Worm (Caenorhabditis elegans): ENCODE results near the gene F02E11.7.

F02E11.7 gene

ce11 chrII:3225200-3225599 lies 42.3 kb upstream of the F02E11.7 start, which contains the start of gene ZC239.16:
Gene ZC239.16, minus strand, starts transcription at chrII:3225319.
- no peak for TF ChIP-seq lin-32 (GFP tag; optimal IDR thresholded peaks at IDR 0.05)
- TF ChIP-seq blmp-1 (tag; optimal IDR thresholded peaks at IDR 0.05) = no peak
- no peak for TF ChIP-seq tbx-8 (GFP tag; optimal IDR thresholded peaks at IDR 0.05)
- no peak for TF ChIP-seq bed-3 (GFP tag; optimal IDR thresholded peaks at IDR 0.05)

ce11 chrII:3225780-3226179 lies 41.7 kb upstream of the F02E11.7 start, which contains the start of gene ZC239.17:
Gene ZC239.17, minus strand, starts transcription at chrII:3225880.
- TF ChIP-seq bed-3 (GFP tag; optimal IDR thresholded peaks at IDR 0.05) (no peak), mab-5 (tag; optimal IDR thresholded peaks at IDR 0.05) (no peak), ceh-83 (GFP tag; optimal IDR thresholded peaks at IDR 0.05) (no peak), tbx-8 (GFP tag; optimal IDR thresholded peaks at IDR 0.05) (no peak), ceh-39 (tag; optimal IDR thresholded peaks at IDR 0.05) (no peak), nhr-12 (tag; optimal IDR thresholded peaks at IDR 0.05) (no peak), sem-2 (GFP tag; optimal IDR thresholded peaks at IDR 0.05) (no peak), unc-120 (tag; optimal IDR thresholded peaks at IDR 0.05; ENCODE audit: poor library complexity, severe bottlenecking) (no peak), ham-2 (GFP tag; optimal IDR thresholded peaks at IDR 0.05) (no peak), flh-1 (GFP tag; optimal IDR thresholded peaks at IDR 0.05) (no peak), nhr-2 (tag; optimal IDR thresholded peaks at IDR 0.05) (no peak), M03D4.4 (tag; optimal IDR thresholded peaks at IDR 0.05) (no peak), zip-8 (tag; optimal IDR thresholded peaks at IDR 0.05) (no peak), snpc-4 (tag; optimal IDR thresholded peaks at IDR 0.05) (no peak), mep-1 (tag; optimal IDR thresholded peaks at IDR 0.05) (no peak), nhr-237 (tag; optimal IDR thresholded peaks at IDR 0.05) (no peak), mls-2 (tag; optimal IDR thresholded peaks at IDR 0.05) (no peak), cnd-1 (tag; optimal IDR thresholded peaks at IDR 0.05) (no peak), ces-1 (GFP tag; optimal IDR thresholded peaks at IDR 0.05) (no peak), nhr-76 (tag; optimal IDR thresholded peaks at IDR 0.05) (no peak)

- TF ChIP-seq unc-62 (GFP tag; optimal IDR thresholded peaks at IDR 0.05) (no peak), M03D4.4 (tag; optimal IDR thresholded peaks at IDR 0.05) (no peak), flh-1 (GFP tag; optimal IDR thresholded peaks at IDR 0.05) (no peak), ztf-11 (tag; optimal IDR thresholded peaks at IDR 0.05) (no peak), elt-1 (tag; optimal IDR thresholded peaks at IDR 0.05; ENCODE audit: borderline replicate concordance, insufficient read depth) (no peak), nhr-28 (tag; optimal IDR thresholded peaks at IDR 0.05) (no peak), mab-5 (tag; optimal IDR thresholded peaks at IDR 0.05) (no peak), ceh-83 (GFP tag; optimal IDR thresholded peaks at IDR 0.05) (no peak), tbx-8 (GFP tag; optimal IDR thresholded peaks at IDR 0.05) (no peak), lsy-2 (tag; optimal IDR thresholded peaks at IDR 0.05) (no peak)
Observed at ce11 chrII:3230422-3230821, 37.0 kb upstream of the F02E11.7 start, which contains the start of gene srh-297. Gene srh-297, minus strand, starts transcription at chrII:3230522.

ce11 chrII:3234725-3235124 lies 32.7 kb upstream of the F02E11.7 start, which contains the start of gene C17F4.8:
Gene C17F4.8, minus strand, starts transcription at chrII:3234825.
- no peak for TF ChIP-seq nhr-76 (tag; optimal IDR thresholded peaks at IDR 0.05)

ce11 chrII:3237038-3237521 lies 30.4 kb upstream of the F02E11.7 start, which contains the start of the genes srz-67 and C17F4.11:
Gene srz-67, minus strand, starts transcription at chrII:3237138.
Gene C17F4.11, plus strand, starts transcription at chrII:3237471.
- no peak for TF ChIP-seq pha-4 (tag; optimal IDR thresholded peaks at IDR 0.05)
- no peak for TF ChIP-seq tbx-8 (GFP tag; optimal IDR thresholded peaks at IDR 0.05)
- TF ChIP-seq unc-39 (tag; optimal IDR thresholded peaks at IDR 0.05) = no peak
- no peak for TF ChIP-seq nhr-28 (tag; optimal IDR thresholded peaks at IDR 0.05)
- TF ChIP-seq elt-3 (tag; optimal IDR thresholded peaks at IDR 0.05) = no peak
- no peak for TF ChIP-seq lin-13 (tag; optimal IDR thresholded peaks at IDR 0.05)
- TF ChIP-seq nhr-12 (tag; optimal IDR thresholded peaks at IDR 0.05) = no peak
- no peak for TF ChIP-seq mab-5 (tag; optimal IDR thresholded peaks at IDR 0.05)
- no peak for TF ChIP-seq M03D4.4 (tag; optimal IDR thresholded peaks at IDR 0.05)
- TF ChIP-seq ceh-83 (GFP tag; optimal IDR thresholded peaks at IDR 0.05) = no peak
- TF ChIP-seq nhr-76 (tag; optimal IDR thresholded peaks at IDR 0.05) = no peak
- no peak for TF ChIP-seq unc-120 (tag; optimal IDR thresholded peaks at IDR 0.05; ENCODE audit: poor library complexity, severe bottlenecking)
- TF ChIP-seq nhr-237 (tag; optimal IDR thresholded peaks at IDR 0.05) = no peak
- no peak for TF ChIP-seq lsy-2 (tag; optimal IDR thresholded peaks at IDR 0.05)
- TF ChIP-seq blmp-1 (tag; optimal IDR thresholded peaks at IDR 0.05) = no peak
- no peak for TF ChIP-seq ham-2 (GFP tag; optimal IDR thresholded peaks at IDR 0.05)
- TF ChIP-seq mls-2 (tag; optimal IDR thresholded peaks at IDR 0.05) = no peak
- TF ChIP-seq drap-1 (GFP tag; optimal IDR thresholded peaks at IDR 0.05) = no peak
- no peak for TF ChIP-seq nhr-2 (tag; optimal IDR thresholded peaks at IDR 0.05)

All from whole organism, mixed stage, embryonic.